Fruit fly (Drosophila melanogaster) Kc167 (cell line): ENCODE data around the gene Hsp23.

Source experiments
- Sin3A ChIP-seq: fragments of >200 bp; optimal IDR thresholded peaks from 2 replicates; lab custom pipeline; 2018; ENCODE audit warnings: missing external identifiers
- h ChIP-seq: fragments of >200 bp; optimal IDR thresholded peaks from 3 replicates; lab custom pipeline; 2018; ENCODE audit warnings: missing external identifiers

DNA sequence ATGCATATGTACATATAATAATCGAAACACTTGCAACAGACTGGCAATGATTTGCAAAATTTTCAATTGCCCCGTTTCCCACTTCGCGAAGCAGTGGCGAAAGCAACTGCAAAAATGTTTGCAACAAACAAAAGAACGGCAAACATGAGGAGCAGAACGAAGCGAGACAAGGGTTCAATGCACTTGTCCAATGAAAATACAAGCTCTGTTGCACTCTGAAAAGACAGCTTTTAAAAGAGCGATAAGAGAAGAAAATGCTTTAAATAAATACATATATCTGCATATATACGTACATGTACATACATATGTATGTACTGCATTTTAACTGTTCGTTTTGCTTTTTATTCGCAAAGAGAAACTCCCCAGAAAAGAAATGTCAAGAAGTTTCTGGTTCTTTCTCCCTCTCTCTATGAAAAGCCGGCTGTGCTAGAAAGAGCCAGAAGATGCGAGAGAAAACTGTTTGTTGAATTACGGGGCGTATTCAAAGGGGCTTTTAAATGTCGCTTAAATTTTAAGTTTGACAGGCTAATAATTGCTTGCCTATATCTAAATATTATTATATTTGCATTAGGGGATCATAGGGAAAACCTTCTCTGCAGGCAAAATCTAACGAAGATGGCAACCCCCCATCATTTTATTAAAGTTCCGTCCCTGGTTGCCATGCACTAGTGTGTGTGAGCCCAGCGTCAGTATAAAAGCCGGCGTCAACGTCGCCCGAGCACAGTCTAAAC lies 1.8 kb downstream of the Hsp23 start, which contains the start of gene Hsp27:
- no peak for TF ChIP-seq Sin3A
- no peak for TF ChIP-seq h (lab: Kevin White, UChicago)
